Worm (Caenorhabditis elegans) whole organism, early embryonic: ENCODE measurements around the gene F31A3.5.

ENCODE experiments used
- B0310.2 ChIP-seq: sonication (generic microtip); optimal IDR thresholded peaks from 2 replicates; lab custom pipeline; 2016; ENCODE audit warnings: mild to moderate bottlenecking, missing genetic modification characterization, missing compliant biosample characterization
- F13C5.2 ChIP-seq: sonication (generic microtip); optimal IDR thresholded peaks from 2 replicates; lab custom pipeline; 2017; ENCODE audit warnings: mild to moderate bottlenecking, missing genetic modification characterization, inconsistent platforms, missing compliant biosample characterization
- aly-1 ChIP-seq: sonication (generic microtip); optimal IDR thresholded peaks from 2 replicates; lab custom pipeline; 2016; ENCODE audit warnings: missing genetic modification characterization, missing compliant biosample characterization
- ama-1 ChIP-seq: fragments of 150-350 bp; optimal IDR thresholded peaks from 2 replicates; lab custom pipeline; 2014
- ceh-13 ChIP-seq: fragments of 200-800 bp; sonication (Bioruptor generic); optimal IDR thresholded peaks from 2 replicates; lab custom pipeline; 2018; ENCODE audit warnings: mild to moderate bottlenecking, missing genetic modification characterization, missing compliant biosample characterization
- ceh-36 ChIP-seq: sonication (generic microtip); optimal IDR thresholded peaks from 2 replicates; lab custom pipeline; 2016; ENCODE audit warnings: missing genetic modification characterization, inconsistent platforms, missing compliant biosample characterization
- ets-7 ChIP-seq: sonication (generic microtip); optimal IDR thresholded peaks from 2 replicates; lab custom pipeline; 2016; ENCODE audit warnings: missing genotype, missing genetic modification characterization, missing compliant biosample characterization
- flt-1 ChIP-seq: fragments of 200-800 bp; sonication (Bioruptor generic); IDR thresholded peaks from 2 replicates; pipeline ENCODE4 v1.3.6; 2022; ENCODE audit warnings: missing genetic modification characterization, missing compliant biosample characterization
- hmbx-1 ChIP-seq: sonication (generic microtip); optimal IDR thresholded peaks from 2 replicates; lab custom pipeline; 2016; ENCODE audit warnings: mild to moderate bottlenecking, missing genetic modification characterization, missing compliant biosample characterization
- hmg-4 ChIP-seq: fragments of 200-800 bp; sonication (Bioruptor generic); optimal IDR thresholded peaks from 2 replicates; lab custom pipeline; 2018; ENCODE audit warnings: mild to moderate bottlenecking, missing genetic modification characterization, missing compliant biosample characterization
- hnd-1 ChIP-seq: sonication (generic microtip); optimal IDR thresholded peaks from 2 replicates; lab custom pipeline; 2016; ENCODE audit warnings: missing genetic modification characterization, missing compliant biosample characterization
- pes-1 ChIP-seq: fragments of 200-800 bp; sonication (Bioruptor generic); IDR thresholded peaks from 2 replicates; pipeline ENCODE4 v1.3.6; 2022; ENCODE audit warnings: missing genetic modification reagents, missing genetic modification characterization, missing compliant biosample characterization
- scrt-1 ChIP-seq: fragments of 200-800 bp; sonication (Bioruptor generic); IDR thresholded peaks from 2 replicates; pipeline ENCODE4 v1.3.6; 2022; ENCODE audit warnings: missing genetic modification characterization, missing compliant biosample characterization
- sea-1 ChIP-seq: fragments of 200-800 bp; sonication (Bioruptor generic); conservative IDR thresholded peaks from 2 replicates; pipeline ENCODE4 v1.3.6; 2022; ENCODE audit warnings: missing genetic modification characterization, missing compliant biosample characterization
- tbx-11 ChIP-seq: fragments of 200-800 bp; sonication (Bioruptor generic); IDR thresholded peaks from 2 replicates; pipeline ENCODE4 v1.3.6; 2022; ENCODE audit warnings: missing genetic modification characterization, missing compliant biosample characterization
- tbx-37 ChIP-seq: fragments of 200-800 bp; sonication (Bioruptor generic); conservative IDR thresholded peaks from 2 replicates; pipeline ENCODE4 v1.3.6; 2022; ENCODE audit warnings: missing genetic modification reagents, missing genetic modification characterization, missing compliant biosample characterization
- tra-4 ChIP-seq: sonication (generic microtip); optimal IDR thresholded peaks from 2 replicates; lab custom pipeline; 2017; ENCODE audit warnings: missing genetic modification characterization, missing compliant biosample characterization

F31A3.5 gene

ce11 chrX:17527377-17527776 is 36.0 kb downstream of the F31A3.5 start:
- TF ChIP-seq flt-1 (GFP tag; lab: Robert Waterston, UW) (no peak), scrt-1 (GFP tag; lab: Robert Waterston, UW) (no peak), hmg-4 (GFP tag; lab: Kevin White, UChicago) (no peak)

- TF ChIP-seq ceh-13 (GFP tag; lab: Kevin White, UChicago) (no peak), tbx-37 (GFP tag; lab: Robert Waterston, UW) (no peak), aly-1 (no peak), F13C5.2 (no peak), ets-7 (tag; lab: Kevin White, UChicago) (no peak), B0310.2 (tag; lab: Kevin White, UChicago) (no peak)
Observed at ce11 chrX:17521425-17521824, 42.0 kb downstream of the F31A3.5 start.

ce11 chrX:17519476-17519875 is 43.9 kb downstream of the F31A3.5 start:
- no peak for TF ChIP-seq F13C5.2
- TF ChIP-seq aly-1, result no peak
- TF ChIP-seq tbx-11 (GFP tag; lab: Robert Waterston, UW), result no peak
- TF ChIP-seq B0310.2 (tag; lab: Kevin White, UChicago), result no peak
- no peak for TF ChIP-seq hnd-1 (tag; lab: Kevin White, UChicago)
- TF ChIP-seq sea-1 (GFP tag; lab: Robert Waterston, UW), result no peak
- TF ChIP-seq pes-1 (GFP tag; lab: Robert Waterston, UW), result no peak
- TF ChIP-seq scrt-1 (GFP tag; lab: Robert Waterston, UW), result no peak
- TF ChIP-seq tra-4, result no peak
- TF ChIP-seq flt-1 (GFP tag; lab: Robert Waterston, UW), result no peak
- TF ChIP-seq ceh-13 (GFP tag; lab: Kevin White, UChicago), result no peak

- no peak for TF ChIP-seq ama-1 (lab: Kevin White, UChicago)
- TF ChIP-seq flt-1 (GFP tag; lab: Robert Waterston, UW), result no peak
- TF ChIP-seq ceh-13 (GFP tag; lab: Kevin White, UChicago), result no peak
- no peak for TF ChIP-seq F13C5.2
- TF ChIP-seq hmbx-1, result no peak
- TF ChIP-seq pes-1 (GFP tag; lab: Robert Waterston, UW), result no peak
- TF ChIP-seq tbx-11 (GFP tag; lab: Robert Waterston, UW), result no peak
Observed at ce11 chrX:17518293-17518692, 45.1 kb downstream of the F31A3.5 start.

ce11 chrX:17517872-17518271 is 45.5 kb downstream of the F31A3.5 start:
- no peak for TF ChIP-seq tbx-11 (GFP tag; lab: Robert Waterston, UW)

- TF ChIP-seq ets-7 (tag; lab: Kevin White, UChicago) (no peak), hmg-4 (GFP tag; lab: Kevin White, UChicago) (no peak), ama-1 (lab: Kevin White, UChicago) (no peak), tra-4 (no peak), hnd-1 (tag; lab: Kevin White, UChicago) (no peak), ceh-36 (tag; lab: Kevin White, UChicago) (no peak), hmbx-1 (no peak), sea-1 (GFP tag; lab: Robert Waterston, UW) (no peak), aly-1 (no peak), B0310.2 (tag; lab: Kevin White, UChicago) (no peak)
Observed at ce11 chrX:17516941-17517340, 46.5 kb downstream of the F31A3.5 start.

- TF ChIP-seq flt-1 (GFP tag; lab: Robert Waterston, UW) (no peak), sea-1 (GFP tag; lab: Robert Waterston, UW) (no peak), hmbx-1 (no peak), ceh-13 (GFP tag; lab: Kevin White, UChicago) (no peak), hnd-1 (tag; lab: Kevin White, UChicago) (no peak), F13C5.2 (no peak), ceh-36 (tag; lab: Kevin White, UChicago) (no peak), ama-1 (lab: Kevin White, UChicago) (no peak), aly-1 (no peak), tra-4 (no peak), scrt-1 (GFP tag; lab: Robert Waterston, UW) (no peak), hmg-4 (GFP tag; lab: Kevin White, UChicago) (no peak), tbx-37 (GFP tag; lab: Robert Waterston, UW) (no peak), pes-1 (GFP tag; lab: Robert Waterston, UW) (no peak), ets-7 (tag; lab: Kevin White, UChicago) (no peak), tbx-11 (GFP tag; lab: Robert Waterston, UW) (no peak), B0310.2 (tag; lab: Kevin White, UChicago) (no peak)
Observed at ce11 chrX:17516461-17516860, 46.9 kb downstream of the F31A3.5 start.

ce11 chrX:17515207-17515902 is 48.1 kb downstream of the F31A3.5 start:
- TF ChIP-seq ceh-13 (GFP tag; lab: Kevin White, UChicago) (no peak), hnd-1 (tag; lab: Kevin White, UChicago) (no peak), tbx-37 (GFP tag; lab: Robert Waterston, UW) (no peak), ets-7 (tag; lab: Kevin White, UChicago) (no peak), hmg-4 (GFP tag; lab: Kevin White, UChicago) (no peak), tbx-11 (GFP tag; lab: Robert Waterston, UW) (no peak), scrt-1 (GFP tag; lab: Robert Waterston, UW) (no peak), tra-4 (no peak), ama-1 (lab: Kevin White, UChicago) (no peak), hmbx-1 (no peak), aly-1 (no peak), B0310.2 (tag; lab: Kevin White, UChicago) (no peak), sea-1 (GFP tag; lab: Robert Waterston, UW) (no peak), pes-1 (GFP tag; lab: Robert Waterston, UW) (no peak), flt-1 (GFP tag; lab: Robert Waterston, UW) (no peak), ceh-36 (tag; lab: Kevin White, UChicago) (no peak)
